Fruit fly (Drosophila melanogaster) Kc167 (cell line): ENCODE results near the gene CG10694.

Source experiments
- Myc ChIP-seq: fragments of >200 bp; optimal IDR thresholded peaks from 2 replicates; lab custom pipeline; 2017; ENCODE audit warnings: missing external identifiers
- psq ChIP-seq: fragments of >200 bp; optimal IDR thresholded peaks from 2 replicates; lab custom pipeline; 2017; ENCODE audit warnings: missing external identifiers

DNA sequence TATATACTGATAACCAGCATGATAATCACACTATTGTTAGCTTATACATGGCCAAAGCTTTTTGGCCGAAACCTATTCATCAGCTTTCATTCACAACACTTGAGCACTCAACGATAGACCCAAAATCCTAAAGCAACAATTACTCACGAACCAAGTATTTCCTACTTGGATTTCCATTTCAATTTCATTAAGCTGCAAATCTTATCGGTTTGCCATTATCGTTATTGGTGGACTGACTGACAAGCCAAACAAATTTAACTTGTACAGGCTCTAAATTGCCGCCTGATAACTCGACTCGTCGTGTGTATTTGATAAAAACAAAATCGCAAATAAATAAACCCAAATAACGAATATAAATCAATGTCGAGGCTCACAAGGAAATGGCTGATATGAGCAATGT is 22.2 kb upstream of the CG10694 start:
- TF ChIP-seq psq (lab: Kevin White, UChicago) (no peak), Myc (lab: Kevin White, UChicago) (no peak)
